Worm (Caenorhabditis elegans) whole organism, L2 larva: ENCODE measurements around the gene frpr-3.

Source experiments
- lin-11 ChIP-seq: fragments of 150-350 bp; sonication (generic microtip); optimal IDR thresholded peaks from 2 replicates; lab custom pipeline; 2014; ENCODE audit warnings: missing biosample characterization, missing genetic modification characterization, inconsistent platforms, mixed read lengths
- nhr-77 ChIP-seq: fragments of 150-350 bp; optimal IDR thresholded peaks from 2 replicates; lab custom pipeline; 2014; ENCODE audit warnings: missing biosample characterization, missing genetic modification characterization
- ztf-11 ChIP-seq: sonication (generic microtip); optimal IDR thresholded peaks from 2 replicates; lab custom pipeline; 2017; ENCODE audit warnings: missing biosample characterization, missing genetic modification characterization

ce11 chrV:7804801-7805163, 33.7 kb downstream of the frpr-3 start, which contains the start of gene xpo-1:
- TF ChIP-seq ztf-11 (tag; lab: Kevin White, UChicago) (no peak), nhr-77 (tag; lab: Kevin White, UChicago) (no peak), lin-11 (tag; lab: Kevin White, UChicago) (no peak)
